Worm (Caenorhabditis elegans): Measurements from ENCODE around the gene gpx-6.

ce11 chrIV:8234088-8234496 lies 12.1 kb downstream of the gpx-6 start:
- no peak for TF ChIP-seq R02D3.7 (tag; optimal IDR thresholded peaks at IDR 0.05)
- TF ChIP-seq nhr-237 (tag; optimal IDR thresholded peaks at IDR 0.05): no peak
- TF ChIP-seq alr-1 (tag; optimal IDR thresholded peaks at IDR 0.05): no peak
- no peak for TF ChIP-seq skn-1 (tag; optimal IDR thresholded peaks at IDR 0.05)
- TF ChIP-seq lin-13 (GFP tag; optimal IDR thresholded peaks at IDR 0.05): no peak
